Worm (Caenorhabditis elegans) whole organism, L4 larva: ENCODE results near the gene glo-4.

Experiments used
- aly-2 ChIP-seq: sonication (generic microtip); optimal IDR thresholded peaks from 2 replicates; lab custom pipeline; 2018; ENCODE audit warnings: missing biosample characterization, missing genetic modification characterization
- ama-1 ChIP-seq: fragments of 150-350 bp; optimal IDR thresholded peaks from 2 replicates; lab custom pipeline; 2014; ENCODE audit warnings: inconsistent platforms, mixed read lengths
- ceh-44 ChIP-seq: fragments of 200-800 bp; sonication (Bioruptor generic); IDR thresholded peaks from 2 replicates; pipeline ENCODE4 v1.3.6; 2022; ENCODE audit warnings: missing genetic modification reagents, missing genetic modification characterization, missing compliant biosample characterization
- hlh-30 ChIP-seq: sonication (generic microtip); optimal IDR thresholded peaks from 2 replicates; lab custom pipeline; 2017; ENCODE audit warnings: antibody characterized with exemption, mild to moderate bottlenecking, missing genetic modification characterization, missing compliant biosample characterization; ENCODE audit not compliant: insufficient read depth
- nhr-42 ChIP-seq: fragments of 200-800 bp; sonication (Bioruptor generic); IDR thresholded peaks from 2 replicates; pipeline ENCODE4 v1.3.6; 2022; ENCODE audit warnings: missing genetic modification characterization, missing compliant biosample characterization
- pha-4 ChIP-seq, 2 experiments: fragments of 150-350 bp in 1 of 2; fragments of 200-800 bp in 1 of 2; sonication (Bioruptor generic) in 1 of 2; IDR thresholded peaks in 1 of 2; optimal IDR thresholded peaks in 1 of 2; 2 replicates each; pipeline versions ENCODE4 v1.3.6 to Lab custom; 2014 to 2022; ENCODE audit warnings: missing genetic modification characterization in 2 of 2, missing genetic modification reagents in 2 of 2, missing biosample characterization in 1 of 2, missing compliant biosample characterization in 1 of 2

DNA sequence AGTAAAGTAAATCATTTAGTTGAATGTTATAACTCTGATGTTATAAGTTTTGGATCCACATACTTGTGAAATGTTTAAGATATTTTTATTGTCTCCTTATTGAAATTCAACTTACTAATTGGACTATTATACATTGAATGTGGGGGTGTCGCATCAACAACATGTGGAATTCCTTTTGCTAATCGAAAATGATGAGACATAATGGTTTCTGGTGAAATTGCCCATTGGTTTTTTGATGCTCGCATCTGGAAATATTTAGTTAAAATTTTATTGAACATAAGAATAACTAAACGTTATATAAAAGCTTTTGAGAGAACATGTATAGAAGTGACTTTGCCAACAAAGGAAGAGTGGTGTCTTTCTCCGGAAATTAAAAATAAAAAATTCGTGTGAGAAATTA lies 48.9 kb upstream of the glo-4 start, which contains the start of gene ZK682.7:
- TF ChIP-seq hlh-30 (tag; lab: Kevin White, UChicago) = no peak
- TF ChIP-seq nhr-42 (GFP tag; lab: Robert Waterston, UW) = no peak
- no peak for TF ChIP-seq ama-1
- no peak for TF ChIP-seq aly-2 (tag; lab: Kevin White, UChicago)
- no peak for TF ChIP-seq pha-4 (GFP tag; IDR thresholded peaks at IDR 0.05; lab: Robert Waterston, UW)
- no peak for TF ChIP-seq pha-4 (tag; optimal IDR thresholded peaks at IDR 0.05; lab: Kevin White, UChicago)
- no peak for TF ChIP-seq ceh-44 (GFP tag; lab: Robert Waterston, UW)
